Worm (Caenorhabditis elegans): ENCODE measurements around the gene T05C12.4.

T05C12.4 gene

ce11 chrII:8128273-8129039 is 51.7 kb downstream of the T05C12.4 start (continued):
- TF ChIP-seq sox-2 (GFP tag; IDR thresholded peaks at IDR 0.05) (no peak), sdc-2 (tag; optimal IDR thresholded peaks at IDR 0.05) (peak; percentile 72), ceh-48 (tag; optimal IDR thresholded peaks at IDR 0.05) (peak; percentile 16), ceh-31 (tag; optimal IDR thresholded peaks at IDR 0.05) (peak; percentile 66), F13H6.1 (tag; optimal IDR thresholded peaks at IDR 0.05) (peak; percentile 19), unc-55 (GFP tag; optimal IDR thresholded peaks at IDR 0.05) (no peak), sox-4 (tag; optimal IDR thresholded peaks at IDR 0.05) (peak; percentile 63), nhr-11 (tag; optimal IDR thresholded peaks at IDR 0.05) (no peak), pag-3 (tag; optimal IDR thresholded peaks at IDR 0.05; ENCODE audit: borderline replicate concordance) (no peak), pha-4 (tag; optimal IDR thresholded peaks at IDR 0.05) (no peak), tbx-2 (tag; optimal IDR thresholded peaks at IDR 0.05) (peak; percentile 40), hlh-30 (tag; optimal IDR thresholded peaks at IDR 0.05; ENCODE audit: insufficient read depth) (peak; percentile 10), ets-4 (tag; optimal IDR thresholded peaks at IDR 0.05) (no peak), ceh-14 (tag; optimal IDR thresholded peaks at IDR 0.05) (peak; percentile 30), ceh-24 (tag; optimal IDR thresholded peaks at IDR 0.05) (no peak), odd-2 (tag; optimal IDR thresholded peaks at IDR 0.05) (no peak), pqm-1 (tag; optimal IDR thresholded peaks at IDR 0.05) (peak; percentile 38), gmeb-2 (tag; optimal IDR thresholded peaks at IDR 0.05) (no peak), rnt-1 (tag; optimal IDR thresholded peaks at IDR 0.05) (peak; percentile 25), che-1 (tag; optimal IDR thresholded peaks at IDR 0.05) (peak; percentile 57), ceh-22 (tag; optimal IDR thresholded peaks at IDR 0.05) (no peak), ceh-9 (tag; optimal IDR thresholded peaks at IDR 0.05) (no peak)

- TF ChIP-seq ceh-6 (GFP tag; optimal IDR thresholded peaks at IDR 0.05) = no peak
- TF ChIP-seq ceh-30 (tag; optimal IDR thresholded peaks at IDR 0.05) = no peak
- TF ChIP-seq syd-9 (tag; optimal IDR thresholded peaks at IDR 0.05) = no peak
- TF ChIP-seq T23F11.4 (GFP tag; optimal IDR thresholded peaks at IDR 0.05) = no peak
- TF ChIP-seq lin-11 (tag; optimal IDR thresholded peaks at IDR 0.05) = no peak
- no peak for TF ChIP-seq ceh-19 (GFP tag; optimal IDR thresholded peaks at IDR 0.05)
- no peak for TF ChIP-seq pag-3 (tag; optimal IDR thresholded peaks at IDR 0.05; ENCODE audit: borderline replicate concordance)
- no peak for TF ChIP-seq nhr-232 (tag; optimal IDR thresholded peaks at IDR 0.05)
- TF ChIP-seq ceh-14 (tag; optimal IDR thresholded peaks at IDR 0.05) = no peak
- TF ChIP-seq pat-9 (tag; optimal IDR thresholded peaks at IDR 0.05) = no peak
- TF ChIP-seq F13H6.1 (tag; optimal IDR thresholded peaks at IDR 0.05) = no peak
Measured at ce11 chrII:8127794-8128193, 52.4 kb downstream of the T05C12.4 start.

Data from whole organism, late embryonic.